Worm (Caenorhabditis elegans): ENCODE measurements around the gene T16G12.6.

DNA sequence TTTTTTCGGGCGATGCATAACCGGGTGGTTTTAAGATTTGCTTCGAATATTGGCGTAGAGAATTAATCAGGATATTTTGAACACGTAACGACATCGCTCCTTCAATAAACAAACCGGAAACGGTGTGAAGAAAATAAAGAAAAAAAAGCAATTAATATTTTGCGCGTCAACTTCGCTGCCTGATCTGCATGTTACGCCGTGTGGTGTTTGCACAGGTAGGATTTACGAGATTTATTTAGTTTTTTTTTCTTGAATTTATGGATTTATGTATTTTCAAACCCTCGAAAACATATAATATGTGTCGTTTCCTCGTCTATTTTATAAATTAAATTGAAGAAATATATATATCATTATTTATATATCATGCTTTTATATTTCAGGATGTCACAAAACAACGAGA is 45.3 kb downstream of the T16G12.6 start, which contains the start of the genes ZK1128.1 and mett-10:
- TF ChIP-seq tab-1 (GFP tag; IDR thresholded peaks at IDR 0.05) (no peak), klf-2 (GFP tag; conservative IDR thresholded peaks at IDR 0.05) (no peak), med-1 (GFP tag; optimal IDR thresholded peaks at IDR 0.05; ENCODE audit: insufficient read depth) (no peak)

All from whole organism, midembryonic.